Worm (Caenorhabditis elegans) whole organism, L4 larva: ENCODE results near the gene cpt-4.

ENCODE experiments used
- F26F4.8 ChIP-seq: fragments of 200-800 bp; sonication (Bioruptor generic); conservative IDR thresholded peaks from 2 replicates; pipeline ENCODE4 v1.3.6; 2022; ENCODE audit warnings: missing genetic modification characterization, missing compliant biosample characterization
- F37D6.2 ChIP-seq: sonication (generic microtip); optimal IDR thresholded peaks from 2 replicates; lab custom pipeline; 2016; ENCODE audit warnings: mild to moderate bottlenecking, missing genetic modification characterization, missing compliant biosample characterization
- F49E8.2 ChIP-seq: sonication (generic microtip); optimal IDR thresholded peaks from 2 replicates; lab custom pipeline; 2016; ENCODE audit warnings: missing compliant biosample characterization, mild to moderate bottlenecking, missing genetic modification characterization, borderline replicate concordance
- T20F7.1 ChIP-seq: fragments of 200-800 bp; sonication (Bioruptor generic); optimal IDR thresholded peaks from 2 replicates; lab custom pipeline; 2018; ENCODE audit warnings: mild to moderate bottlenecking, missing genetic modification characterization, missing compliant biosample characterization
- T26A8.4 ChIP-seq: fragments of 200-800 bp; sonication (Bioruptor generic); IDR thresholded peaks from 2 replicates; pipeline ENCODE4 v1.3.6; 2022; ENCODE audit warnings: missing genetic modification characterization, missing compliant biosample characterization
- Y48G9A.11 ChIP-seq: fragments of 200-800 bp; sonication (Bioruptor generic); IDR thresholded peaks from 2 replicates; pipeline ENCODE4 v1.3.6; 2022; ENCODE audit warnings: missing genetic modification reagents, missing genetic modification characterization, missing compliant biosample characterization
- Y5F2A.4 ChIP-seq: fragments of 200-800 bp; sonication (Bioruptor generic); optimal IDR thresholded peaks from 2 replicates; lab custom pipeline; 2018; ENCODE audit warnings: mild to moderate bottlenecking, missing genetic modification characterization, missing compliant biosample characterization
- ZK337.2 ChIP-seq: fragments of 200-800 bp; sonication (Bioruptor generic); IDR thresholded peaks from 2 replicates; pipeline ENCODE4 v1.3.6; 2022; ENCODE audit warnings: missing genetic modification reagents, missing genetic modification characterization, missing compliant biosample characterization
- ZK546.5 ChIP-seq, 2 experiments: sonication (generic microtip); optimal IDR thresholded peaks; 2 replicates each; lab custom pipeline; 2017; ENCODE audit warnings: missing biosample characterization in 2 of 2, missing genetic modification characterization in 2 of 2
- aha-1 ChIP-seq: fragments of 150-350 bp; peaks from one replicate; lab custom pipeline; 2014; ENCODE audit warnings: missing biosample characterization, missing genetic modification characterization
- aly-2 ChIP-seq: sonication (generic microtip); optimal IDR thresholded peaks from 2 replicates; lab custom pipeline; 2018; ENCODE audit warnings: missing biosample characterization, missing genetic modification characterization
- ama-1 ChIP-seq: fragments of 150-350 bp; optimal IDR thresholded peaks from 2 replicates; lab custom pipeline; 2014; ENCODE audit warnings: inconsistent platforms, mixed read lengths
- attf-4 ChIP-seq: sonication (generic microtip); optimal IDR thresholded peaks from 3 replicates; lab custom pipeline; 2017; ENCODE audit warnings: missing biosample characterization, missing genetic modification characterization
- ceh-28 ChIP-seq: fragments of 150-350 bp; optimal IDR thresholded peaks from 2 replicates; lab custom pipeline; 2014; ENCODE audit warnings: missing biosample characterization, missing genetic modification reagents, missing genetic modification characterization
- ceh-82 ChIP-seq: sonication (generic microtip); optimal IDR thresholded peaks from 2 replicates; lab custom pipeline; 2017; ENCODE audit warnings: missing biosample characterization, missing genetic modification characterization
- ces-1 ChIP-seq: fragments of 150-350 bp; sonication (generic microtip); optimal IDR thresholded peaks from 4 replicates; lab custom pipeline; 2014; ENCODE audit warnings: missing biosample characterization, missing genetic modification reagents, missing genetic modification characterization
- ctbp-1 ChIP-seq: fragments of 200-800 bp; sonication (Bioruptor generic); IDR thresholded peaks from 2 replicates; pipeline ENCODE4 v1.3.6; 2022; ENCODE audit warnings: missing genetic modification reagents, missing genetic modification characterization, missing compliant biosample characterization
- daf-16 ChIP-seq, 3 experiments: sonication (generic microtip); optimal IDR thresholded peaks; 2 replicates each; lab custom pipeline; 2016 to 2017; ENCODE audit warnings: missing genetic modification characterization in 3 of 3, missing genetic modification reagents in 3 of 3, mild to moderate bottlenecking in 2 of 3, missing compliant biosample characterization in 2 of 3, missing biosample characterization in 1 of 3, moderate library complexity in 1 of 3
- daf-8 ChIP-seq: fragments of 200-800 bp; sonication (Bioruptor generic); IDR thresholded peaks from 2 replicates; pipeline ENCODE4 v1.3.6; 2022; ENCODE audit warnings: missing genetic modification characterization, missing compliant biosample characterization
- dmd-6 ChIP-seq: fragments of 200-800 bp; sonication (Bioruptor generic); IDR thresholded peaks from 2 replicates; pipeline ENCODE4 v1.3.6; 2022; ENCODE audit warnings: missing genetic modification reagents, missing genetic modification characterization, missing compliant biosample characterization
- dmd-9 ChIP-seq: fragments of 200-800 bp; sonication (Bioruptor generic); IDR thresholded peaks from 2 replicates; pipeline ENCODE4 v1.3.6; 2022; ENCODE audit warnings: missing genetic modification reagents, missing genetic modification characterization, missing compliant biosample characterization
- dpl-1 ChIP-seq: fragments of 150-350 bp; optimal IDR thresholded peaks from 2 replicates; lab custom pipeline; 2014; ENCODE audit warnings: missing biosample characterization, missing genetic modification reagents, missing genetic modification characterization
- fkh-10 ChIP-seq: fragments of 150-350 bp; optimal IDR thresholded peaks from 2 replicates; lab custom pipeline; 2014; ENCODE audit warnings: missing biosample characterization, missing genetic modification reagents, missing genetic modification characterization
- gei-8 ChIP-seq: fragments of 200-800 bp; sonication (Bioruptor generic); optimal IDR thresholded peaks from 2 replicates; lab custom pipeline; 2018; ENCODE audit warnings: mild to moderate bottlenecking, missing genetic modification characterization, missing compliant biosample characterization
- hif-1 ChIP-seq, 2 experiments: sonication (generic microtip); optimal IDR thresholded peaks; 2 replicates each; lab custom pipeline; 2016 to 2017; ENCODE audit warnings: missing compliant biosample characterization in 2 of 2, missing genetic modification characterization in 2 of 2, missing genetic modification reagents in 2 of 2, missing genotype in 2 of 2, mild to moderate bottlenecking in 1 of 2
- hlh-11 ChIP-seq: fragments of 200-800 bp; sonication (Bioruptor generic); optimal IDR thresholded peaks from 2 replicates; lab custom pipeline; 2018; ENCODE audit warnings: mild to moderate bottlenecking, missing genetic modification characterization, missing compliant biosample characterization
- lin-13 ChIP-seq: fragments of 150-350 bp; optimal IDR thresholded peaks from 2 replicates; lab custom pipeline; 2014; ENCODE audit warnings: missing biosample characterization, missing genetic modification reagents, missing genetic modification characterization
- lin-29 ChIP-seq: fragments of 200-800 bp; sonication (Bioruptor generic); IDR thresholded peaks from 2 replicates; pipeline ENCODE4 v1.3.6; 2022; ENCODE audit warnings: missing genetic modification reagents, missing genetic modification characterization, missing compliant biosample characterization
- lin-38 ChIP-seq: fragments of 200-800 bp; sonication (Bioruptor generic); IDR thresholded peaks from 2 replicates; pipeline ENCODE4 v1.3.6; 2022; ENCODE audit warnings: missing genetic modification reagents, missing genetic modification characterization, missing compliant biosample characterization
- lin-39 ChIP-seq: fragments of 150-350 bp; optimal IDR thresholded peaks from 2 replicates; lab custom pipeline; 2014; ENCODE audit warnings: missing biosample characterization, missing genetic modification reagents, missing genetic modification characterization
- lsy-2 ChIP-seq, 2 experiments: fragments of 150-350 bp in 1 of 2; sonication (generic microtip) in 1 of 2; optimal IDR thresholded peaks; 2 replicates each; lab custom pipeline; 2014 to 2017; ENCODE audit warnings: missing biosample characterization in 2 of 2, missing genetic modification characterization in 2 of 2
- madf-5 ChIP-seq, 2 experiments: fragments of 200-800 bp; sonication (Bioruptor generic); IDR thresholded peaks; 2 replicates each; pipeline ENCODE4 v1.3.6; 2022; ENCODE audit warnings: missing compliant biosample characterization in 2 of 2, missing genetic modification characterization in 2 of 2
- mdl-1 ChIP-seq, 2 experiments: fragments of 150-350 bp in 1 of 2; sonication (generic microtip) in 1 of 2; optimal IDR thresholded peaks; 2 replicates each; lab custom pipeline; 2014 to 2017; ENCODE audit warnings: missing biosample characterization in 2 of 2, missing genetic modification characterization in 2 of 2
- mdt-29 ChIP-seq: fragments of 200-800 bp; sonication (Bioruptor generic); IDR thresholded peaks from 2 replicates; pipeline ENCODE4 v1.3.6; 2022; ENCODE audit warnings: missing genetic modification reagents, missing genetic modification characterization, missing compliant biosample characterization
- mxl-3 ChIP-seq: fragments of 200-800 bp; sonication (Bioruptor generic); optimal IDR thresholded peaks from 2 replicates; lab custom pipeline; 2018; ENCODE audit warnings: mild to moderate bottlenecking, missing genetic modification characterization, missing compliant biosample characterization
- nhr-102 ChIP-seq: sonication (generic microtip); optimal IDR thresholded peaks from 2 replicates; lab custom pipeline; 2016; ENCODE audit warnings: mild to moderate bottlenecking, missing genetic modification characterization, moderate library complexity, missing compliant biosample characterization
- nhr-11 ChIP-seq: fragments of 150-350 bp; optimal IDR thresholded peaks from 2 replicates; lab custom pipeline; 2014; ENCODE audit warnings: missing biosample characterization, missing genetic modification characterization
- nhr-237 ChIP-seq: sonication (generic microtip); optimal IDR thresholded peaks from 2 replicates; lab custom pipeline; 2017; ENCODE audit warnings: missing biosample characterization, missing genetic modification characterization
- nhr-25 ChIP-seq: sonication (generic microtip); optimal IDR thresholded peaks from 2 replicates; lab custom pipeline; 2017; ENCODE audit warnings: missing genetic modification characterization, mild to moderate bottlenecking, missing compliant biosample characterization, antibody characterized with exemption, moderate library complexity, borderline replicate concordance; ENCODE audit not compliant: insufficient read depth
- nhr-28 ChIP-seq: fragments of 150-350 bp; optimal IDR thresholded peaks from 2 replicates; lab custom pipeline; 2014; ENCODE audit warnings: missing biosample characterization, missing genetic modification characterization
- nhr-48 ChIP-seq: sonication (generic microtip); optimal IDR thresholded peaks from 2 replicates; lab custom pipeline; 2016; ENCODE audit warnings: mild to moderate bottlenecking, missing genetic modification characterization, missing compliant biosample characterization
- nhr-6 ChIP-seq: fragments of 150-350 bp; optimal IDR thresholded peaks from 2 replicates; lab custom pipeline; 2014; ENCODE audit warnings: missing biosample characterization, missing genetic modification characterization
- nhr-77 ChIP-seq: fragments of 150-350 bp; optimal IDR thresholded peaks from 2 replicates; lab custom pipeline; 2014; ENCODE audit warnings: missing biosample characterization, missing genetic modification characterization
- snpc-1.2 ChIP-seq: fragments of 200-800 bp; sonication (Bioruptor generic); IDR thresholded peaks from 2 replicates; pipeline ENCODE4 v1.3.6; 2022; ENCODE audit warnings: missing genetic modification reagents, missing genetic modification characterization, missing compliant biosample characterization
- spr-1 ChIP-seq: sonication (generic microtip); optimal IDR thresholded peaks from 2 replicates; lab custom pipeline; 2016; ENCODE audit warnings: mild to moderate bottlenecking, missing genetic modification characterization, missing compliant biosample characterization
- spr-3 ChIP-seq: fragments of 200-800 bp; sonication (Bioruptor generic); optimal IDR thresholded peaks from 2 replicates; lab custom pipeline; 2018; ENCODE audit warnings: mild to moderate bottlenecking, missing genetic modification characterization, missing compliant biosample characterization
- unc-130 ChIP-seq: sonication (generic microtip); optimal IDR thresholded peaks from 2 replicates; lab custom pipeline; 2016; ENCODE audit warnings: missing genetic modification reagents, missing genetic modification characterization, missing compliant biosample characterization
- vab-7 ChIP-seq: fragments of 200-800 bp; sonication (Bioruptor generic); IDR thresholded peaks from 2 replicates; pipeline ENCODE4 v1.3.6; 2022; ENCODE audit warnings: missing genetic modification reagents, missing genetic modification characterization, missing compliant biosample characterization
- zfp-2 ChIP-seq: sonication (generic microtip); optimal IDR thresholded peaks from 2 replicates; lab custom pipeline; 2016; ENCODE audit warnings: mild to moderate bottlenecking, missing genetic modification characterization, missing compliant biosample characterization
- zfp-3 ChIP-seq: fragments of 200-800 bp; sonication (Bioruptor generic); conservative IDR thresholded peaks from 2 replicates; pipeline ENCODE4 v1.3.6; 2022; ENCODE audit warnings: missing genetic modification reagents, missing genetic modification characterization, missing compliant biosample characterization
- zip-2 ChIP-seq: fragments of 150-350 bp; optimal IDR thresholded peaks from 2 replicates; lab custom pipeline; 2014; ENCODE audit warnings: missing biosample characterization, missing genetic modification characterization

cpt-4 gene

DNA sequence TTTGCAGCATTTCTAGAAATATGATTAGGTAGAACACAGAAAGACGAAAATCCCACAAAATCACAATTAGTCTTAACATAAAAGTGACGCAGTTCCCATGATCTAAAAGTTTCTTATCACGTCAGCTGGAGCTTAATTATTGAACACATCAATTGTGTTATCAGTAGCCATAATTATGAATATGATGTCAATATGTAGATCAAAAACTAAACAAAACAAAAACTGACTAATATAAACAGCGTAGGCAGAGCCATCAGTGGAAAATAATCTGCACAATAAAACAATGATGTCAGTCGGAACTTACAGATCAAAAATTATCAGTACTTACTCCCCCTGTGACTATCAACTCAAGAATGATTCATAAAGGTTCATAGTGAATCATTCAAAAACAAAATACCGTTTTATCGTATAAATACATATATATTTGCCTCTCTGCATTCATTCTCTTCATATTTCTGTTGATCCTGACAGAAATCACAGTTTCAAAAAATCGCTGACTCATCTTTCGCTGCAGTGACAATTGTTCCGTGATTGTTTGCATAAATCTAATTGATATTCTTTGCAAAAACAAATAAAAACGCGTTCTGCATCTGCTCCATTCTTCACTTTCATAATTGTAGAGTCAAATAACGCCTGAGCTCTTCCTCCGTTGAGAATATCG lies 15.2 kb downstream of the cpt-4 start, which contains the start of gene srr-6:
Gene srr-6, plus strand, starts transcription at position 611 of the 661 bp plus-strand sequence.
- TF ChIP-seq ceh-28 (tag; lab: Kevin White, UChicago) (no peak), ceh-82 (tag; lab: Kevin White, UChicago) (no peak), Y48G9A.11 (GFP tag; lab: Robert Waterston, UW) (no peak), daf-8 (no peak), lsy-2 (tag; optimal IDR thresholded peaks at IDR 0.05; lab: Kevin White, UChicago) (no peak), daf-16 (GFP tag; optimal IDR thresholded peaks at IDR 0.05; lab: Kevin White, UChicago) (no peak), daf-16 (tag; optimal IDR thresholded peaks at IDR 0.05; lab: Kevin White, UChicago) (peak; percentile 61), ces-1 (GFP tag; lab: Kevin White, UChicago) (no peak), madf-5 (GFP tag; IDR thresholded peaks at IDR 0.05; lab: Robert Waterston, UW) (no peak), aly-2 (tag; lab: Kevin White, UChicago) (no peak), lin-13 (GFP tag; lab: Kevin White, UChicago) (no peak), mdt-29 (GFP tag; lab: Robert Waterston, UW) (no peak), nhr-102 (tag; lab: Kevin White, UChicago) (no peak), hif-1 (tag; optimal IDR thresholded peaks at IDR 0.05; lab: Kevin White, UChicago) (peak in 1 of 2 experiments; percentile 15), dmd-9 (GFP tag; lab: Robert Waterston, UW) (no peak), zip-2 (tag; lab: Kevin White, UChicago) (no peak), nhr-25 (no peak), nhr-28 (tag; lab: Kevin White, UChicago) (peak; percentile 53), nhr-48 (tag; lab: Kevin White, UChicago) (no peak), nhr-237 (no peak), spr-1 (tag; lab: Kevin White, UChicago) (no peak), nhr-77 (peak; percentile 63), attf-4 (tag; lab: Kevin White, UChicago) (no peak), mxl-3 (GFP tag; lab: Kevin White, UChicago) (no peak), T26A8.4 (no peak), fkh-10 (no peak), T20F7.1 (GFP tag; lab: Kevin White, UChicago) (no peak), gei-8 (GFP tag; lab: Kevin White, UChicago) (no peak), ZK546.5 (tag; optimal IDR thresholded peaks at IDR 0.05; lab: Kevin White, UChicago) (no peak), F49E8.2 (tag; lab: Kevin White, UChicago) (no peak), ama-1 (lab: Kevin White, UChicago) (no peak), Y5F2A.4 (GFP tag; lab: Kevin White, UChicago) (no peak), ZK337.2 (GFP tag; lab: Robert Waterston, UW) (no peak), nhr-11 (tag; lab: Kevin White, UChicago) (no peak), snpc-1.2 (GFP tag; lab: Robert Waterston, UW) (no peak), F26F4.8 (GFP tag; lab: Robert Waterston, UW) (no peak), lin-29 (no peak), dmd-6 (GFP tag; lab: Robert Waterston, UW) (peak; percentile 66), zfp-3 (no peak), hlh-11 (peak; percentile 54), vab-7 (GFP tag; lab: Robert Waterston, UW) (no peak), unc-130 (GFP tag; lab: Kevin White, UChicago) (no peak), lin-38 (GFP tag; lab: Robert Waterston, UW) (no peak), aha-1 (tag; lab: Kevin White, UChicago) (no peak), spr-3 (GFP tag; lab: Kevin White, UChicago) (no peak), ctbp-1 (no peak), zfp-2 (tag; lab: Kevin White, UChicago) (no peak), F37D6.2 (no peak), dpl-1 (GFP tag; lab: Kevin White, UChicago) (no peak), mdl-1 (tag; optimal IDR thresholded peaks at IDR 0.05; lab: Kevin White, UChicago) (peak in 1 of 2 experiments; percentile 42), lin-39 (tag; lab: Kevin White, UChicago) (no peak), nhr-6 (tag; lab: Kevin White, UChicago) (no peak)
